Worm (Caenorhabditis elegans) whole organism, L1 larva: ENCODE measurements around the gene pph-5.

ENCODE experiments used
- ces-1 ChIP-seq: fragments of 150-350 bp; optimal IDR thresholded peaks from 2 replicates; lab custom pipeline; 2014; ENCODE audit warnings: missing biosample characterization, missing genetic modification reagents, missing genetic modification characterization
- fkh-10 ChIP-seq: sonication (generic microtip); optimal IDR thresholded peaks from 2 replicates; lab custom pipeline; 2017; ENCODE audit warnings: missing biosample characterization, missing genetic modification reagents, missing genetic modification characterization
- jun-1 ChIP-seq: fragments of 150-350 bp; optimal IDR thresholded peaks from 2 replicates; lab custom pipeline; 2014; ENCODE audit warnings: missing biosample characterization, missing genetic modification reagents, missing genetic modification characterization
- lin-13 ChIP-seq: fragments of 150-350 bp; optimal IDR thresholded peaks from 2 replicates; lab custom pipeline; 2014; ENCODE audit warnings: missing biosample characterization, missing genetic modification reagents, missing genetic modification characterization
- nhr-11 ChIP-seq: fragments of 150-350 bp; optimal IDR thresholded peaks from 2 replicates; lab custom pipeline; 2014; ENCODE audit warnings: missing biosample characterization, missing genetic modification characterization
- nhr-12 ChIP-seq: sonication (generic microtip); optimal IDR thresholded peaks from 2 replicates; lab custom pipeline; 2017; ENCODE audit warnings: missing biosample characterization, missing genetic modification characterization
- nhr-76 ChIP-seq: sonication (generic microtip); optimal IDR thresholded peaks from 2 replicates; lab custom pipeline; 2017; ENCODE audit warnings: missing biosample characterization, missing genetic modification characterization
- snpc-4 ChIP-seq: fragments of 150-350 bp; optimal IDR thresholded peaks from 2 replicates; lab custom pipeline; 2014; ENCODE audit warnings: missing biosample characterization, missing genetic modification characterization

- TF ChIP-seq snpc-4 (tag; lab: Kevin White, UChicago) = no peak
- TF ChIP-seq fkh-10 (GFP tag; lab: Kevin White, UChicago) = no peak
- no peak for TF ChIP-seq lin-13 (GFP tag; lab: Kevin White, UChicago)
- no peak for TF ChIP-seq nhr-76 (tag; lab: Kevin White, UChicago)
- TF ChIP-seq ces-1 (GFP tag; lab: Kevin White, UChicago) = no peak
- no peak for TF ChIP-seq jun-1
- TF ChIP-seq nhr-11 (tag; lab: Kevin White, UChicago) = no peak
- no peak for TF ChIP-seq nhr-12 (tag; lab: Kevin White, UChicago)
Measured at ce11 chrV:19217675-19218074, 27.3 kb downstream of the pph-5 start, which contains the start of gene oac-49.
